Worm (Caenorhabditis elegans): ENCODE measurements around the gene D1005.6.
A peak's percentile ranks its signal among the peaks of the same experiment; 100 is the strongest.

D1005.6 gene

ce11 chrX:1454385-1454784 lies 10.2 kb downstream of the D1005.6 start (continued):
- no peak for TF ChIP-seq sox-4 (tag; optimal IDR thresholded peaks at IDR 0.05)
- TF ChIP-seq elt-4 (tag; optimal IDR thresholded peaks at IDR 0.05), result no peak
- TF ChIP-seq unc-86 (tag; optimal IDR thresholded peaks at IDR 0.05), result no peak
- TF ChIP-seq ceh-34 (tag; optimal IDR thresholded peaks at IDR 0.05), result peak; percentile 75
- peak; percentile 21 for TF ChIP-seq gmeb-2 (tag; optimal IDR thresholded peaks at IDR 0.05)
- peak; percentile 11 for TF ChIP-seq lim-6 (tag; optimal IDR thresholded peaks at IDR 0.05)
- TF ChIP-seq mec-3 (tag; optimal IDR thresholded peaks at IDR 0.05; ENCODE audit: borderline replicate concordance), result no peak
- no peak for TF ChIP-seq unc-3 (GFP tag; conservative IDR thresholded peaks at IDR 0.05)
- no peak for TF ChIP-seq unc-3 (tag; optimal IDR thresholded peaks at IDR 0.05)
- TF ChIP-seq madf-2 (tag; optimal IDR thresholded peaks at IDR 0.05), result peak; percentile 51
- no peak for TF ChIP-seq ceh-48 (tag; optimal IDR thresholded peaks at IDR 0.05)
- TF ChIP-seq pqm-1 (tag; optimal IDR thresholded peaks at IDR 0.05), result peak; percentile 69
- peak; percentile 17 for TF ChIP-seq pha-2 (tag; optimal IDR thresholded peaks at IDR 0.05)
- TF ChIP-seq che-1 (tag; optimal IDR thresholded peaks at IDR 0.05), result peak; percentile 46
- TF ChIP-seq unc-42 (tag; optimal IDR thresholded peaks at IDR 0.05), result peak; percentile 50
- TF ChIP-seq sdc-2 (tag; optimal IDR thresholded peaks at IDR 0.05), result peak; percentile 86
- TF ChIP-seq T23F11.4 (GFP tag; optimal IDR thresholded peaks at IDR 0.05), result peak; percentile 34
- peak; percentile 32 for TF ChIP-seq nhr-232 (tag; optimal IDR thresholded peaks at IDR 0.05)
- peak; percentile 80 for TF ChIP-seq pros-1 (tag; optimal IDR thresholded peaks at IDR 0.05)
- no peak for TF ChIP-seq hlh-8 (tag; optimal IDR thresholded peaks at IDR 0.05)

ce11 chrX:1453770-1454169 lies 10.8 kb downstream of the D1005.6 start, which contains the start of gene cebp-1:
Gene cebp-1 (minus strand): TSS chrX:1453868.
- no peak for TF ChIP-seq K02D7.2 (tag; optimal IDR thresholded peaks at IDR 0.05)
- TF ChIP-seq ahr-1 (tag; optimal IDR thresholded peaks at IDR 0.05), result no peak
- peak; percentile 12 for TF ChIP-seq elt-2 (tag; optimal IDR thresholded peaks at IDR 0.05)

- TF ChIP-seq hlh-30 (tag; optimal IDR thresholded peaks at IDR 0.05; ENCODE audit: insufficient read depth) (no peak), K09A11.1 (tag; optimal IDR thresholded peaks at IDR 0.05; ENCODE audit: insufficient read depth) (no peak), C08G9.2 (tag; optimal IDR thresholded peaks at IDR 0.05) (no peak), ceh-30 (tag; optimal IDR thresholded peaks at IDR 0.05) (no peak), sox-2 (GFP tag; IDR thresholded peaks at IDR 0.05) (no peak), unc-3 (GFP tag; conservative IDR thresholded peaks at IDR 0.05) (no peak), unc-3 (tag; optimal IDR thresholded peaks at IDR 0.05) (no peak), ceh-18 (tag; optimal IDR thresholded peaks at IDR 0.05) (no peak), elt-4 (tag; optimal IDR thresholded peaks at IDR 0.05) (no peak), ama-1 (optimal IDR thresholded peaks at IDR 0.05) (no peak), pax-1 (tag; optimal IDR thresholded peaks at IDR 0.05) (no peak), nfya-1 (tag; optimal IDR thresholded peaks at IDR 0.05) (no peak), T23F11.4 (GFP tag; optimal IDR thresholded peaks at IDR 0.05) (no peak), unc-86 (tag; optimal IDR thresholded peaks at IDR 0.05) (no peak), pros-1 (tag; optimal IDR thresholded peaks at IDR 0.05) (no peak), ttx-3 (tag; optimal IDR thresholded peaks at IDR 0.05) (no peak), hlh-13 (GFP tag; optimal IDR thresholded peaks at IDR 0.05) (no peak), hlh-6 (tag; optimal IDR thresholded peaks at IDR 0.05) (no peak), pag-3 (tag; optimal IDR thresholded peaks at IDR 0.05; ENCODE audit: borderline replicate concordance) (no peak), ets-4 (tag; optimal IDR thresholded peaks at IDR 0.05) (no peak)
These were observed 12.6 kb downstream of the D1005.6 start for ce11 chrX:1451816-1452602.

- TF ChIP-seq ahr-1 (tag; optimal IDR thresholded peaks at IDR 0.05), result no peak
- TF ChIP-seq pag-3 (tag; optimal IDR thresholded peaks at IDR 0.05; ENCODE audit: borderline replicate concordance), result no peak
- TF ChIP-seq tbx-7 (tag; optimal IDR thresholded peaks at IDR 0.05), result no peak
- TF ChIP-seq ceh-34 (tag; optimal IDR thresholded peaks at IDR 0.05), result no peak
- no peak for TF ChIP-seq rnt-1 (tag; optimal IDR thresholded peaks at IDR 0.05)
These were observed 13.4 kb downstream of the D1005.6 start for ce11 chrX:1451240-1451639.

All from whole organism, late embryonic.